Worm (Caenorhabditis elegans): ENCODE data around the gene C48D1.5.

DNA sequence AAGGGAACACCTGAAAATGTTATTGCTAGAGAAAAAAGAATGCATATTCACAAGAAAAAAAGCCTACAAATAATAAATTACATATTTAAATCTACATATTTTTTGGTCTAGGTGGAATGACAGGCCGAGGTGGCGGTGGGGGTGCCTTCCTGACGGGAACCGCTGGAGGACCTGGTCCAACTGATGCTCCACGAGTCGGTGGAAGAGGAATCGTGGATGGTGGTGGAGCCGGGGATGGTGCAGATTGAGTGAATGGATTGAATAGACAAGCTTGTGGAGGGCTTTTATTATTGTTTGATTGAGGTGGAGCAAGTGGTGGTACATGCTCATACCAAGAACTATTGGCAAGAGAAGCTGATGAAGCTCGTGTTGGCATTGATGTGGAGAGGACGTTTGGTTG, 40.0 kb downstream of the C48D1.5 start:
- TF ChIP-seq tbx-37 (GFP tag; conservative IDR thresholded peaks at IDR 0.05) (no peak), ama-1 (optimal IDR thresholded peaks at IDR 0.05) (no peak), ceh-13 (GFP tag; optimal IDR thresholded peaks at IDR 0.05) (no peak), sea-1 (GFP tag; conservative IDR thresholded peaks at IDR 0.05) (no peak), hmbx-1 (tag; optimal IDR thresholded peaks at IDR 0.05) (no peak), F13C5.2 (tag; optimal IDR thresholded peaks at IDR 0.05) (no peak), tra-4 (tag; optimal IDR thresholded peaks at IDR 0.05) (no peak), ceh-36 (tag; optimal IDR thresholded peaks at IDR 0.05) (no peak)

All from whole organism, early embryonic.